Worm (Caenorhabditis elegans) whole organism, L1 larva: ENCODE results near the gene srz-31.

Source experiments
- C04F5.9 ChIP-seq: sonication (generic microtip); optimal IDR thresholded peaks from 2 replicates; lab custom pipeline; 2016; ENCODE audit warnings: missing genetic modification characterization, missing compliant biosample characterization
- alr-1 ChIP-seq: fragments of 200-800 bp; sonication (Bioruptor generic); optimal IDR thresholded peaks from 2 replicates; lab custom pipeline; 2018; ENCODE audit warnings: borderline replicate concordance, mild to moderate bottlenecking, missing genetic modification characterization, missing compliant biosample characterization
- aly-2 ChIP-seq: fragments of 150-350 bp; optimal IDR thresholded peaks from 2 replicates; lab custom pipeline; 2014; ENCODE audit warnings: missing biosample characterization, missing genetic modification characterization
- ceh-82 ChIP-seq, 3 experiments: fragments of 150-350 bp in 1 of 3; sonication (generic microtip) in 2 of 3; optimal IDR thresholded peaks; 2 replicates each; lab custom pipeline; 2014 to 2017; ENCODE audit warnings: missing biosample characterization in 3 of 3, missing genetic modification characterization in 3 of 3
- ces-1 ChIP-seq: fragments of 150-350 bp; optimal IDR thresholded peaks from 2 replicates; lab custom pipeline; 2014; ENCODE audit warnings: missing biosample characterization, missing genetic modification reagents, missing genetic modification characterization
- dpl-1 ChIP-seq, 3 experiments: fragments of 150-350 bp in 2 of 3; sonication (generic microtip) in 1 of 3; optimal IDR thresholded peaks; 2 replicates each; lab custom pipeline; 2014 to 2017; ENCODE audit warnings: missing biosample characterization in 3 of 3, missing genetic modification characterization in 3 of 3, missing genetic modification reagents in 3 of 3
- egl-13 ChIP-seq: sonication (generic microtip); optimal IDR thresholded peaks from 2 replicates; lab custom pipeline; 2016; ENCODE audit warnings: missing genotype, missing genetic modification reagents, missing genetic modification characterization, missing compliant biosample characterization
- grh-1 ChIP-seq: fragments of 200-800 bp; sonication (Bioruptor generic); IDR thresholded peaks from 2 replicates; pipeline ENCODE4 v1.3.6; 2022; ENCODE audit warnings: missing genetic modification reagents, missing genetic modification characterization, missing compliant biosample characterization
- nhr-11 ChIP-seq: fragments of 150-350 bp; optimal IDR thresholded peaks from 2 replicates; lab custom pipeline; 2014; ENCODE audit warnings: missing biosample characterization, missing genetic modification characterization
- nhr-12 ChIP-seq: sonication (generic microtip); optimal IDR thresholded peaks from 2 replicates; lab custom pipeline; 2017; ENCODE audit warnings: missing biosample characterization, missing genetic modification characterization
- snpc-4 ChIP-seq: fragments of 150-350 bp; optimal IDR thresholded peaks from 2 replicates; lab custom pipeline; 2014; ENCODE audit warnings: missing biosample characterization, missing genetic modification characterization
- tbx-2 ChIP-seq: sonication (generic microtip); optimal IDR thresholded peaks from 2 replicates; lab custom pipeline; 2016; ENCODE audit warnings: missing genetic modification characterization, missing compliant biosample characterization
- unc-62 ChIP-seq: fragments of 150-350 bp; optimal IDR thresholded peaks from 2 replicates; lab custom pipeline; 2014; ENCODE audit warnings: missing biosample characterization, missing genetic modification reagents, missing genetic modification characterization
- vab-15 ChIP-seq: sonication (generic microtip); optimal IDR thresholded peaks from 2 replicates; lab custom pipeline; 2017; ENCODE audit warnings: missing genotype, mild to moderate bottlenecking, missing genetic modification characterization, missing compliant biosample characterization

ce11 chrIV:14115556-14115955 lies 21.6 kb upstream of the srz-31 start:
- TF ChIP-seq aly-2 (tag; lab: Kevin White, UChicago) (no peak), tbx-2 (tag; lab: Kevin White, UChicago) (no peak), C04F5.9 (tag; lab: Kevin White, UChicago) (no peak), grh-1 (GFP tag; lab: Robert Waterston, UW) (no peak), ceh-82 (tag; optimal IDR thresholded peaks at IDR 0.05; lab: Kevin White, UChicago) (no peak), snpc-4 (no peak), vab-15 (tag; lab: Kevin White, UChicago) (no peak), nhr-11 (tag; lab: Kevin White, UChicago) (no peak), egl-13 (tag; lab: Kevin White, UChicago) (no peak), unc-62 (no peak), ces-1 (GFP tag; lab: Kevin White, UChicago) (no peak), dpl-1 (GFP tag; optimal IDR thresholded peaks at IDR 0.05; lab: Kevin White, UChicago) (no peak), alr-1 (tag; lab: Kevin White, UChicago) (no peak), nhr-12 (tag; lab: Kevin White, UChicago) (no peak)
